Fruit fly (Drosophila melanogaster) whole organism: ENCODE results near the gene CG17075.

Experiments used
- CG8478 ChIP-seq: fragments of >200 bp; optimal IDR thresholded peaks from 2 replicates; lab custom pipeline; 2018; ENCODE audit warnings: inconsistent platforms
- Dll ChIP-seq: fragments of >200 bp; optimal IDR thresholded peaks from 2 replicates; lab custom pipeline; 2017
- EcR ChIP-seq, 2 experiments: fragments of >200 bp; optimal IDR thresholded peaks; 2 replicates each; lab custom pipeline; 2017; ENCODE audit warnings: missing biosample characterization in 2 of 2, missing genetic modification characterization in 2 of 2, missing genetic modification reagents in 2 of 2
- pan ChIP-seq: fragments of >200 bp; optimal IDR thresholded peaks from 2 replicates; lab custom pipeline; 2017
- psq ChIP-seq: fragments of >200 bp; optimal IDR thresholded peaks from 2 replicates; lab custom pipeline; 2017
- usp ChIP-seq: fragments of >200 bp; optimal IDR thresholded peaks from 2 replicates; lab custom pipeline; 2017; ENCODE audit warnings: missing biosample characterization, missing genetic modification characterization, mixed read lengths

The CG17075 gene

DNA sequence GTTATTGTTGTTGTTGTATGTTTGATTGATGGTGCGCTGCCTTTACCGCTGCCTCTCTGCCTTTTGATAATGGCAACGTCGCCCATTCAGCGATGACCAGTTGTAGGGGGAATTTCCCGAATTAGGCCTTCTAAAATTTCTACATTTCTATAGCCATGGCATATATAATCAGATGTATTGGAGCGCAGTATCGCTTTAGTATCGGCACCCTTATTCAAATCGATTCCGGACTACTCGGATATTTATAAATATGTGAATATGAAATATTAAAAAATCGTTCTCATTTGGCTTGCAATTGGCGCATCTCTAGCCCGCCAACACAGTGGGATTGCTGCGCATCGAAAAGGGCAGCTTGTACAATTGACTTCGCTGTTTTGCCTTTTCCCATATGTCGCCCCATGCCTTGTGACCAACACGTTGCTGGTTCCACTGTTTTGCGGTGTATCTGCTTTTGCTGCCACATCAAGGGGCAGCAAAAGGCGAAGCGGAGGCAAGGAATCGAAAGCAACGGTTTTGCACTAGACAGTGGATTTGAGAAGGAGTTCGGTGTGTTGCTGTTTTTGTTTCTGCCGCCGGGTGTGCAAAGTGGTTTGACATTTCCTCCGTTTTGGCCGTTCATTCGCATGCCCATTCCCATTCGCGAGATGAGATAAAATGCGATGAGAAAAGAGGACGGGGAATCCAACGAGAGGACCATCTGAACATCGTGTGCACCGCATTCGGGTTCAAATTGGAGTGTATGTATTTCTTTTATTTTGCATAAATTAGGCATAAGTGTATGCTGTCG is 42.5 kb downstream of the CG17075 start:
- TF ChIP-seq Dll (lab: Kevin White, UChicago) (no peak), psq (lab: Kevin White, UChicago) (no peak), usp (GFP tag; lab: Kevin White, UChicago) (no peak)

DNA sequence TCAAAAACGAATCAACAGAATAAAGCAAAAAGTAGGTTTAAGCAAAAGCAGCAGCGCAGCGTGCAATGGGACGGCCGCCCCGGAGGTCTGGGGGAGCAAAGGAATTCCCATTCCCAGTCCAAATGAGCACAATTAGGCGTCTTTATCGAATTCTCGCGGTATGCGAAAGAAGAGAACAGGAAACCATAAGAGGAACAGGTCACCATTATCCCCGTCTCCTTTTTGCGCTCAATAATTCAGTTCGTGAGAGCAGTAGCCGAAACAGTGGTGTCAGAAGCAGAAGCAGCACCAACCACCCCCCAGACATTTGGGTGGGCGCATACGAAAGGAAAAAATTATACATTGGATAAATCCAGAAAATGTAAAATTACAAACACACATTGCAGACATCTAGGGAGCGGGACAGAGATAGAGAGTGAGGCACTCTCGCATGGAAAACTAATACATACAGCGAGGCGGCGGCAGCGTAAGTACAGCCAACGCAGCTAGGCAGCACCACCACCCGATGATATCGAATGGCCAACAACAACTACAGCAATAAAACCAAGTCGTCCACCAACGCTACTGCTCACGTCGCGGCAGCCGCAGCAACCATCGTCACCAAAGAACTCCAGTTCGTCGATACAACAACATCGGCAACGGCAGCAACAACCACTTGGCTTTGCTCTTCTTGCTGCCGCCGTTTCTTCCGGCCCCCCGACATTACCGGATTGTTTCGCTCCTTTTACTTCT is 43.3 kb downstream of the CG17075 start:
- TF ChIP-seq pan (lab: Kevin White, UChicago) (no peak), usp (GFP tag; lab: Kevin White, UChicago) (no peak), Dll (lab: Kevin White, UChicago) (no peak), EcR (GFP tag; optimal IDR thresholded peaks at IDR 0.05; lab: Kevin White, UChicago) (no peak), psq (lab: Kevin White, UChicago) (no peak), CG8478 (no peak)

DNA sequence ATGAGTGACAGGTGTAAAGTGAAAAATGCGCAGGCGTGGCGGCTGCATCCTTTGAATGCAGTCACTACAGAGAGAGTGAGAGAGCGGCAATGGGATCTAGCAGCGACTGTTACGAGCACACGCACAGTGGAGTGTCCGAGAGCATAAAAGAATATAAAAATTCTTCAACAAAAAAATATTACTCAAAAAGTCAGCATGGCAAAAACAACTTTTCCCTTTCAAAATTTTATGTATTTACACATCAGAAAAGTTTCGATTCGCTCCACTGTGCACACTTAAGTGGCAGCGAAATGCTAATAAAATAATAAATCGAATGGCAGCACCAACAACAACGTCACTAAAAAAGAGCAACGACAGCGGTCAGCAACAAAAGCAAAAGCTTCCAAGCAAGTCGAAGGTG is 44.0 kb downstream of the CG17075 start:
- TF ChIP-seq usp (GFP tag; lab: Kevin White, UChicago), result no peak
- no peak for TF ChIP-seq CG8478
- TF ChIP-seq EcR (GFP tag; optimal IDR thresholded peaks at IDR 0.05; lab: Kevin White, UChicago), result no peak
- no peak for TF ChIP-seq psq (lab: Kevin White, UChicago)
- TF ChIP-seq pan (lab: Kevin White, UChicago), result no peak
- TF ChIP-seq Dll (lab: Kevin White, UChicago), result no peak

DNA sequence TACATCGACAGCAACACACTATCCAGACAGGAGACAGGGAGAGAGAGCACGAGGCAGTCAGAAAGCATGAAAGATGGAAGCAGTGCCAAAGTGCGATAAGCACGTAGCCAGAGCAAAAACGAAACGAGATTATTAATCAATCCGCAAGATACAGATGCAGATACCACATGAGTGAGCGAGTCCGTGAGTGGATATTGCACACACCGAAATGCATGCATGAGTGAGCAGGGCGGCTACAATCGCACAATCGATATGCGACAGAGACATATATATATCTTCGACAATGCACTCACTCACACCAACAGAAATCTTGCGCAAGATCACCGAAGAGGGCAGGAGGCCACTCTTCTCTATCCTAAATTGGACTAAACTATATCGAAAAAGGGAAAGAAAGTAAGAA is 44.4 kb downstream of the CG17075 start:
- TF ChIP-seq Dll (lab: Kevin White, UChicago) (no peak), psq (lab: Kevin White, UChicago) (no peak), usp (GFP tag; lab: Kevin White, UChicago) (no peak), pan (lab: Kevin White, UChicago) (no peak), EcR (GFP tag; optimal IDR thresholded peaks at IDR 0.05; lab: Kevin White, UChicago) (no peak), CG8478 (no peak)

DNA sequence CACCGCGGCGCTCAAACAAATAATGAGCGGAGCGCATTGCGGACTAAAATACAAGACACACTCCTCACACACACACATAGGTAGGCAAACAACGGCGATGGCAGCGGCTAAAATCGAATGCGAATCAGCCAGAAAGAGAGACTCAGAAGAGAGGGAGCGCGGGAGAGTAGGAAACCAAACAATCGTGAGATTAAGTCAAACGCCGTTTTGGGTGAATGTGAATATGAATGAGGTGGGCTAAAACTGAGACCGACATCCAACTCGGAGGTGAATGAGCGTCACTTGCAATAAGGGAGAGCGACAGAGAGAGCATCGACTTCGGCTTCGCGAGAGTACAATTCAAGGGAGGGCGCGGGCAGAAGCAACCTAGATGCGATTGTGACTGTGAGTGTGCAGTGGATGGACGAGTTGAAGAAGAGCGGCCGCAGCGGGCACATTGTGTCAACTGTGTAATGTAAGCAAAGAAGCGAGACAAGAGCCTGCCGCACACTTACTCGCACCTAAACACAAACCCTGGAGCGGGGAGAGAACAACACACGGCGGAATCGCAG is 45.3 kb downstream of the CG17075 start:
- TF ChIP-seq psq (lab: Kevin White, UChicago) (no peak), EcR (GFP tag; optimal IDR thresholded peaks at IDR 0.05; lab: Kevin White, UChicago) (peak in 1 of 2 experiments; percentile 76), Dll (lab: Kevin White, UChicago) (peak; percentile 88), pan (lab: Kevin White, UChicago) (no peak), CG8478 (no peak), usp (GFP tag; lab: Kevin White, UChicago) (no peak)

DNA sequence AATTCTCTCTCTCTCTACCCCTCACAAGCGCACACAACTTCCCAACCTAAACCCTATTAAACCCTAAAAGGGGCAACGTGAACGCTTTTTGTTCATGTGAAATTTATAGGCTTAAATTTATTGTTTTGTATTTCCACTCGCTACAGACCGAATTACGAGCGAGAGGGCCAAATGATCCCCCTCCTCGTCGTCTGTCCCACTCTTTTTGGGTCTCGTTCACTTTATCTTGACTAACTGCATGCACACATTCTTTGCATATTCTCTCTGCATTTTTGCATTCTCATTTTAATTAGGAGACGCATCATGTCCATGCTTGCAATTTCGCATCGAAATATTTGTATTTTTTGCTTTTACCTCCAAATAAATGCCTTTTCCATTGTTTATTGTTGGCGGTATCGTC is 46.2 kb downstream of the CG17075 start:
- TF ChIP-seq CG8478 (no peak), pan (lab: Kevin White, UChicago) (no peak), Dll (lab: Kevin White, UChicago) (no peak), EcR (GFP tag; optimal IDR thresholded peaks at IDR 0.05; lab: Kevin White, UChicago) (no peak), psq (lab: Kevin White, UChicago) (no peak), usp (GFP tag; lab: Kevin White, UChicago) (no peak)

DNA sequence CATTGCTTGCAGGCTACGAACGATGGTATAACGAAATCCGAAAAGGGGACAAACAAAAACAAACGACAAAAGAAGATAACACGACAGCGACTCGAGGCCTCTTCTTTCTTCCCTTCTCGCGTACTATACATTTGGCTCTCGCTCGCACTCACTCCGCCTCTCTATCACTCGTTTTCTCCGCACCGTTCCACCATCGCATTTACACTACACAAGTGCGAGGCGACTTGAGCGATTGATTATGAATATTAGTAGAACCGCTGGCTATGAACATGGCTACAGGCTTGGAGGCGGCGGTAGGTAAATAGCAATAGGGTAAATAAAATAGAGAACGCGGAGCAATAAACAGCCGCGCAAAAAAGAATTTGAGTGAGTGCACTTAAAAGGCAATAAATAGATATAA is 46.8 kb downstream of the CG17075 start:
- TF ChIP-seq EcR (GFP tag; optimal IDR thresholded peaks at IDR 0.05; lab: Kevin White, UChicago) (no peak), usp (GFP tag; lab: Kevin White, UChicago) (no peak), psq (lab: Kevin White, UChicago) (no peak), Dll (lab: Kevin White, UChicago) (no peak)

DNA sequence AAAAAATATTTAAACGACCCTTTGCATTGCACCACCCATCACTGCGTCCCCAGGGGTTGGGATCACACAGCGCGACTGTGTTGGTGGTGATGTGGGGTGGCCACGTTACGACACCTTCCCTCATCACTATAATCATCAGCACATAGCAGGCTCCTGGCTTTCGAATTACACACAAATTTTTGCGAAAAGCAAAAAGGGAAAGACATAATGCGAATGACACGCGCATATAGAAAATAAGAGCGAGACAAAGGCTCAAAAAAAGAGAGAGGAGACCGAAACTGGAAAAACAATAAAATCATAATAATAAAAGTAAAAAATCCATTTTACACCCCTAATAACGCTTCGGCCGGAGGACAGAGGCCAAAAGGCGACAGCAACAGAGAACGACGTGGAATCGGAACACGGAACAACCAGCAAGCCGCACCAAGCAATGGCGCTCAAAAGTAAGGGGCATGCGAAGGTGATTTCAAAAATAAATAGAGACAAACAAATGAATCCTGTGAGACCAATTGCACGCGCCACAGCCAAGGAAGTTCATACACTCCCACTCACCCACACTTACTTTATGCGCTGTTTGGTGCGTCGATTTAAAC is 47.8 kb downstream of the CG17075 start:
- TF ChIP-seq CG8478 (no peak), EcR (GFP tag; optimal IDR thresholded peaks at IDR 0.05; lab: Kevin White, UChicago) (no peak), pan (lab: Kevin White, UChicago) (no peak), usp (GFP tag; lab: Kevin White, UChicago) (no peak), Dll (lab: Kevin White, UChicago) (no peak), psq (lab: Kevin White, UChicago) (no peak)
